Worm (Caenorhabditis elegans) whole organism, L1 larva: ENCODE measurements around the gene F32D8.1.

Experiments
- C04F5.9 ChIP-seq: sonication (generic microtip); optimal IDR thresholded peaks from 2 replicates; lab custom pipeline; 2016; ENCODE audit warnings: missing genetic modification characterization, missing compliant biosample characterization
- alr-1 ChIP-seq: fragments of 200-800 bp; sonication (Bioruptor generic); optimal IDR thresholded peaks from 2 replicates; lab custom pipeline; 2018; ENCODE audit warnings: borderline replicate concordance, mild to moderate bottlenecking, missing genetic modification characterization, missing compliant biosample characterization
- ama-1 ChIP-seq: fragments of 150-350 bp; optimal IDR thresholded peaks from 2 replicates; lab custom pipeline; 2014
- blmp-1 ChIP-seq: fragments of 150-350 bp; optimal IDR thresholded peaks from 2 replicates; lab custom pipeline; 2014; ENCODE audit warnings: missing biosample characterization, missing genetic modification characterization
- ceh-82 ChIP-seq, 3 experiments: fragments of 150-350 bp in 1 of 3; sonication (generic microtip) in 2 of 3; optimal IDR thresholded peaks; 2 replicates each; lab custom pipeline; 2014 to 2017; ENCODE audit warnings: missing biosample characterization in 3 of 3, missing genetic modification characterization in 3 of 3
- ceh-88 ChIP-seq: fragments of 200-800 bp; sonication (Bioruptor generic); IDR thresholded peaks from 2 replicates; pipeline ENCODE4 v1.3.6; 2022; ENCODE audit warnings: missing genetic modification characterization, missing compliant biosample characterization
- dsc-1 ChIP-seq: sonication (generic microtip); optimal IDR thresholded peaks from 2 replicates; lab custom pipeline; 2016; ENCODE audit warnings: mild to moderate bottlenecking, missing genetic modification characterization, missing compliant biosample characterization
- efl-1 ChIP-seq, 4 experiments: fragments of 150-350 bp; optimal IDR thresholded peaks in 3 of 4; peaks in 1 of 4; 1 replicate in 1 of 4; 2 replicates in 3 of 4; lab custom pipeline; 2014; ENCODE audit warnings: missing biosample characterization in 2 of 4, missing genetic modification characterization in 2 of 4, missing genetic modification reagents in 2 of 4
- efl-3 ChIP-seq: fragments of 200-800 bp; sonication (Bioruptor generic); optimal IDR thresholded peaks from 2 replicates; lab custom pipeline; 2018; ENCODE audit warnings: mild to moderate bottlenecking, missing genetic modification characterization, missing compliant biosample characterization
- egl-27 ChIP-seq, 2 experiments: fragments of 150-350 bp in 1 of 2; sonication (generic microtip); optimal IDR thresholded peaks; 3 replicates each; lab custom pipeline; 2017 to 2018; ENCODE audit warnings: missing biosample characterization in 2 of 2, missing genetic modification characterization in 2 of 2, missing genetic modification reagents in 2 of 2
- elt-3 ChIP-seq, 6 experiments: fragments of 150-350 bp in 1 of 6; sonication (generic microtip); optimal IDR thresholded peaks; 2 replicates each; lab custom pipeline; 2017 to 2018; ENCODE audit warnings: missing biosample characterization in 6 of 6, missing genetic modification characterization in 6 of 6, inconsistent platforms in 1 of 6
- ets-5 ChIP-seq: fragments of 200-800 bp; sonication (Bioruptor generic); IDR thresholded peaks from 2 replicates; pipeline ENCODE4 v1.3.6; 2022; ENCODE audit warnings: missing genetic modification characterization, missing compliant biosample characterization
- fkh-10 ChIP-seq: sonication (generic microtip); optimal IDR thresholded peaks from 2 replicates; lab custom pipeline; 2017; ENCODE audit warnings: missing biosample characterization, missing genetic modification reagents, missing genetic modification characterization
- fkh-4 ChIP-seq: sonication (generic microtip); optimal IDR thresholded peaks from 2 replicates; lab custom pipeline; 2016; ENCODE audit warnings: missing compliant biosample characterization, missing genetic modification characterization, borderline replicate concordance
- fkh-8 ChIP-seq: sonication (generic microtip); optimal IDR thresholded peaks from 2 replicates; lab custom pipeline; 2016; ENCODE audit warnings: mild to moderate bottlenecking, missing genetic modification characterization, missing compliant biosample characterization
- fos-1 ChIP-seq: fragments of 150-350 bp; optimal IDR thresholded peaks from 2 replicates; lab custom pipeline; 2014; ENCODE audit warnings: missing biosample characterization, missing genetic modification characterization
- grh-1 ChIP-seq: fragments of 200-800 bp; sonication (Bioruptor generic); IDR thresholded peaks from 2 replicates; pipeline ENCODE4 v1.3.6; 2022; ENCODE audit warnings: missing genetic modification reagents, missing genetic modification characterization, missing compliant biosample characterization
- hlh-4 ChIP-seq: sonication (generic microtip); optimal IDR thresholded peaks from 2 replicates; lab custom pipeline; 2016; ENCODE audit warnings: mild to moderate bottlenecking, missing genetic modification characterization, missing compliant biosample characterization
- jun-1 ChIP-seq: fragments of 150-350 bp; optimal IDR thresholded peaks from 2 replicates; lab custom pipeline; 2014; ENCODE audit warnings: missing biosample characterization, missing genetic modification reagents, missing genetic modification characterization
- lin-13 ChIP-seq: fragments of 150-350 bp; optimal IDR thresholded peaks from 2 replicates; lab custom pipeline; 2014; ENCODE audit warnings: missing biosample characterization, missing genetic modification reagents, missing genetic modification characterization
- lin-14 ChIP-seq: fragments of 200-800 bp; sonication (Bioruptor generic); optimal IDR thresholded peaks from 2 replicates; lab custom pipeline; 2018; ENCODE audit warnings: mild to moderate bottlenecking, missing genetic modification characterization, moderate library complexity, missing compliant biosample characterization
- lin-35 ChIP-seq, 2 experiments: fragments of 150-350 bp; optimal IDR thresholded peaks; 2 replicates each; lab custom pipeline; 2014; ENCODE audit warnings: missing biosample characterization in 2 of 2, missing genetic modification characterization in 2 of 2, missing genetic modification reagents in 2 of 2
- mab-9 ChIP-seq: fragments of 200-800 bp; sonication (Bioruptor generic); IDR thresholded peaks from 2 replicates; pipeline ENCODE4 v1.3.6; 2022; ENCODE audit warnings: missing genetic modification reagents, missing genetic modification characterization, missing compliant biosample characterization
- mdl-1 ChIP-seq, 2 experiments: fragments of 150-350 bp; optimal IDR thresholded peaks; 2 replicates each; lab custom pipeline; 2014 to 2017; ENCODE audit warnings: missing biosample characterization in 2 of 2, missing genetic modification characterization in 2 of 2, inconsistent platforms in 1 of 2
- nhr-12 ChIP-seq: sonication (generic microtip); optimal IDR thresholded peaks from 2 replicates; lab custom pipeline; 2017; ENCODE audit warnings: missing biosample characterization, missing genetic modification characterization
- nhr-19 ChIP-seq: fragments of 200-800 bp; sonication (Bioruptor generic); conservative IDR thresholded peaks from 2 replicates; pipeline ENCODE4 v1.3.6; 2022; ENCODE audit warnings: missing genetic modification characterization, missing compliant biosample characterization
- nhr-20 ChIP-seq: sonication (generic microtip); optimal IDR thresholded peaks from 2 replicates; lab custom pipeline; 2016; ENCODE audit warnings: mild to moderate bottlenecking, missing genetic modification characterization, missing compliant biosample characterization
- nhr-28 ChIP-seq: fragments of 150-350 bp; optimal IDR thresholded peaks from 2 replicates; lab custom pipeline; 2014; ENCODE audit warnings: missing biosample characterization, missing genetic modification characterization
- nhr-47 ChIP-seq: sonication (generic microtip); optimal IDR thresholded peaks from 2 replicates; lab custom pipeline; 2016; ENCODE audit warnings: mild to moderate bottlenecking, missing genetic modification characterization, moderate library complexity, missing compliant biosample characterization
- nhr-71 ChIP-seq: sonication (generic microtip); optimal IDR thresholded peaks from 2 replicates; lab custom pipeline; 2016; ENCODE audit warnings: mild to moderate bottlenecking, missing genetic modification characterization, moderate library complexity, missing compliant biosample characterization
- nhr-85 ChIP-seq: sonication (generic microtip); peaks from one replicate; lab custom pipeline; 2016; ENCODE audit warnings: missing genetic modification characterization, inconsistent platforms, missing compliant biosample characterization
- pag-3 ChIP-seq: sonication (generic microtip); optimal IDR thresholded peaks from 2 replicates; lab custom pipeline; 2017; ENCODE audit warnings: missing genetic modification characterization, mild to moderate bottlenecking, missing compliant biosample characterization, antibody characterized with exemption, borderline replicate concordance; ENCODE audit not compliant: insufficient read depth
- snpc-4 ChIP-seq: fragments of 150-350 bp; optimal IDR thresholded peaks from 2 replicates; lab custom pipeline; 2014; ENCODE audit warnings: missing biosample characterization, missing genetic modification characterization
- snu-23 ChIP-seq: sonication (generic microtip); optimal IDR thresholded peaks from 2 replicates; lab custom pipeline; 2016; ENCODE audit warnings: missing genetic modification characterization, missing compliant biosample characterization
- sptf-1 ChIP-seq: fragments of 150-350 bp; optimal IDR thresholded peaks from 2 replicates; lab custom pipeline; 2014; ENCODE audit warnings: missing biosample characterization, missing genetic modification characterization
- sup-37 ChIP-seq: fragments of 200-800 bp; sonication (Bioruptor generic); optimal IDR thresholded peaks from 2 replicates; lab custom pipeline; 2018; ENCODE audit warnings: mild to moderate bottlenecking, missing genetic modification characterization, missing compliant biosample characterization
- swsn-7 ChIP-seq: sonication (generic microtip); optimal IDR thresholded peaks from 2 replicates; lab custom pipeline; 2016; ENCODE audit warnings: missing genetic modification characterization, missing compliant biosample characterization
- tbx-2 ChIP-seq: sonication (generic microtip); optimal IDR thresholded peaks from 2 replicates; lab custom pipeline; 2016; ENCODE audit warnings: missing genetic modification characterization, missing compliant biosample characterization
- unc-130 ChIP-seq: fragments of 150-350 bp; optimal IDR thresholded peaks from 2 replicates; lab custom pipeline; 2017; ENCODE audit warnings: missing biosample characterization, missing genetic modification characterization, inconsistent platforms
- unc-62 ChIP-seq: fragments of 150-350 bp; optimal IDR thresholded peaks from 2 replicates; lab custom pipeline; 2014; ENCODE audit warnings: missing biosample characterization, missing genetic modification reagents, missing genetic modification characterization
- unc-86 ChIP-seq: sonication (generic microtip); optimal IDR thresholded peaks from 2 replicates; lab custom pipeline; 2016; ENCODE audit warnings: missing genetic modification characterization, missing compliant biosample characterization
- vab-15 ChIP-seq: sonication (generic microtip); optimal IDR thresholded peaks from 2 replicates; lab custom pipeline; 2017; ENCODE audit warnings: missing genotype, mild to moderate bottlenecking, missing genetic modification characterization, missing compliant biosample characterization
- xbp-1 ChIP-seq: sonication (generic microtip); optimal IDR thresholded peaks from 2 replicates; lab custom pipeline; 2016; ENCODE audit warnings: missing genetic modification characterization, missing compliant biosample characterization
- zag-1 ChIP-seq: fragments of 150-350 bp; optimal IDR thresholded peaks from 2 replicates; lab custom pipeline; 2014; ENCODE audit warnings: missing biosample characterization, missing genetic modification characterization
- ztf-4 ChIP-seq: fragments of 150-350 bp; optimal IDR thresholded peaks from 2 replicates; lab custom pipeline; 2014; ENCODE audit warnings: missing biosample characterization, missing genetic modification characterization

Gene F32D8.1

DNA sequence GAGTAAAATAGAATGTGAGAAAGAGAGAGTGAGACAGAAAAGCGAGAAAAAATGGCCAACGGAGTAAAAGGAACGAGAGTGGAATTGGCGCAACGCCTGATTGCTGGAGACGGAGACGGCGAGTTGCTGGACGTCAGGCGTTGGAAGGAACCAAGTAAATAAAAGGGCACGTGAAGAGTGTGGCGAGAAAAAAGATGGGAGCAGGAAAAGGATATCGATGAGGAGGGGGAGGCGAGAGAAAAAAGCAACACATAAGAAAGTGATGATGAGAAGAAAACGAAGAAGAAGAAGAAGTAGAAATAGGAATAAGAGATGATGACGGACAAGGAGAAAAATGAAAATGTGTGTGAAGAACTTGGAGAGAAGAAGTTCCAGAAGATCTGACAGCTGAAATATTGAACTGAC is 9.2 kb upstream of the F32D8.1 start (continued):
- TF ChIP-seq fkh-8 (tag; lab: Kevin White, UChicago) (peak; percentile 89), nhr-12 (tag; lab: Kevin White, UChicago) (no peak), ceh-82 (tag; optimal IDR thresholded peaks at IDR 0.05; lab: Kevin White, UChicago) (peak; percentile 71 to 86 (median 75)), unc-130 (peak; percentile 56), efl-1 (optimal IDR thresholded peaks at IDR 0.05; lab: Kevin White, UChicago) (peak; percentile 71 to 72), efl-1 (GFP tag; optimal IDR thresholded peaks at IDR 0.05 in 1 of 2; lab: Kevin White, UChicago) (peak; percentile 38 to 88), elt-3 (tag; optimal IDR thresholded peaks at IDR 0.05; lab: Kevin White, UChicago) (peak in 2 of 6 experiments; percentile 18 to 39), lin-13 (GFP tag; lab: Kevin White, UChicago) (peak; percentile 73), jun-1 (tag; lab: Kevin White, UChicago) (peak; percentile 80), tbx-2 (tag; lab: Kevin White, UChicago) (peak; percentile 90), ets-5 (GFP tag; lab: Robert Waterston, UW) (no peak)

DNA sequence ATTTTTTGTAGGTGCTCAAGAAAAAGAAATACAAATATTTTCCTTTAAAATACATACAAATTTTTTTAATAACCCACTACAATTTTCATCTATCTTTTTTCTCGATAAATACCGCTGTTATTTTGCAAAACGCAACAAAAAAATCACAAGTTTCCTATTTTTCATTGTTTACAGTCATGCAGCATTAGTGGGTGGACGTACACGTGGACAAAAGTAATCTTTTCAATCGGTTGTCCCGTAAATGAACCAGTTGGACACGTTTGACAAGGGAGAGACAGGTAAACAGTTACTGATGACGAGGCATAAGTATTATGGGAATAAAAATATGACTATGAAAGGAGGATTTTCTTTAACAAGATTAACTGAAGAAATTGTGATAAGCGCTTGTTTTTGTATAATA is 7.4 kb upstream of the F32D8.1 start:
- no peak for TF ChIP-seq ceh-88 (GFP tag; lab: Robert Waterston, UW)
- no peak for TF ChIP-seq snpc-4
- TF ChIP-seq swsn-7 (tag; lab: Kevin White, UChicago), result no peak
- TF ChIP-seq lin-14, result peak; percentile 46
- TF ChIP-seq fkh-4 (tag; lab: Kevin White, UChicago), result no peak
- no peak for TF ChIP-seq unc-86
- TF ChIP-seq ama-1 (lab: Kevin White, UChicago), result no peak
- peak in 1 of 2 experiments; percentile 56 for TF ChIP-seq mdl-1 (tag; optimal IDR thresholded peaks at IDR 0.05; lab: Kevin White, UChicago)
- no peak for TF ChIP-seq mab-9 (GFP tag; lab: Robert Waterston, UW)
- TF ChIP-seq fkh-10 (GFP tag; lab: Kevin White, UChicago), result no peak
- no peak for TF ChIP-seq unc-62 (GFP tag; lab: Kevin White, UChicago)
- no peak for TF ChIP-seq fos-1 (tag; lab: Kevin White, UChicago)
- no peak for TF ChIP-seq nhr-47
- no peak for TF ChIP-seq blmp-1
- no peak for TF ChIP-seq nhr-28
- TF ChIP-seq egl-27 (tag; optimal IDR thresholded peaks at IDR 0.05; lab: Kevin White, UChicago), result no peak
- peak; percentile 13 for TF ChIP-seq nhr-71 (tag; lab: Kevin White, UChicago)
- TF ChIP-seq pag-3 (tag; lab: Kevin White, UChicago), result no peak
- TF ChIP-seq zag-1, result no peak
- no peak for TF ChIP-seq efl-3 (GFP tag; lab: Kevin White, UChicago)
- TF ChIP-seq xbp-1, result peak; percentile 46
- no peak for TF ChIP-seq grh-1 (GFP tag; lab: Robert Waterston, UW)
- TF ChIP-seq nhr-12 (tag; lab: Kevin White, UChicago), result no peak
- TF ChIP-seq alr-1 (tag; lab: Kevin White, UChicago), result no peak
- no peak for TF ChIP-seq sup-37
- no peak for TF ChIP-seq efl-1 (optimal IDR thresholded peaks at IDR 0.05; lab: Kevin White, UChicago)
- TF ChIP-seq efl-1 (GFP tag; optimal IDR thresholded peaks at IDR 0.05 in 1 of 2; lab: Kevin White, UChicago), result peak in 1 of 2 experiments; percentile 76
- TF ChIP-seq lin-35 (GFP tag; optimal IDR thresholded peaks at IDR 0.05; lab: Kevin White, UChicago), result peak in 1 of 2 experiments; percentile 23
- no peak for TF ChIP-seq sptf-1 (tag; lab: Kevin White, UChicago)
- no peak for TF ChIP-seq nhr-19 (GFP tag; lab: Robert Waterston, UW)
- no peak for TF ChIP-seq hlh-4 (tag; lab: Kevin White, UChicago)
- TF ChIP-seq nhr-20, result peak; percentile 24
- peak; percentile 8 for TF ChIP-seq nhr-85
- TF ChIP-seq vab-15, result no peak
- TF ChIP-seq C04F5.9 (tag; lab: Kevin White, UChicago), result no peak
- peak in 1 of 6 experiments; percentile 41 for TF ChIP-seq elt-3 (tag; optimal IDR thresholded peaks at IDR 0.05; lab: Kevin White, UChicago)
- TF ChIP-seq dsc-1 (tag; lab: Kevin White, UChicago), result peak; percentile 36
- no peak for TF ChIP-seq ztf-4 (tag; lab: Kevin White, UChicago)
- TF ChIP-seq snu-23, result peak; percentile 47
